Fruit fly (Drosophila melanogaster): ENCODE data around the gene CG32814.
A peak's percentile ranks its signal among the peaks of the same experiment; 100 is the strongest.

Gene CG32814

dm6 chrX:1041407-1042038, 15.0 kb upstream of the CG32814 start:
- peak; percentile 1 for TF ChIP-seq unpg (GFP tag; optimal IDR thresholded peaks at IDR 0.05)
- peak; percentile 80 for TF ChIP-seq sr (GFP tag; IDR thresholded peaks at IDR 0.05)
- TF ChIP-seq h (optimal IDR thresholded peaks at IDR 0.05) = no peak
- no peak for TF ChIP-seq nom (GFP tag; optimal IDR thresholded peaks at IDR 0.05)
- TF ChIP-seq Drgx (GFP tag; IDR thresholded peaks at IDR 0.05) = peak; percentile 47; the same call in 1 of the 2 replicates
- no peak for TF ChIP-seq sens-2 (GFP tag; IDR thresholded peaks at IDR 0.05)
- TF ChIP-seq CG13894 (tag; optimal IDR thresholded peaks at IDR 0.05) = no peak
- TF ChIP-seq psq (GFP tag; optimal IDR thresholded peaks at IDR 0.05) = no peak
- TF ChIP-seq CG13296 (GFP tag; optimal IDR thresholded peaks at IDR 0.05) = no peak
- no peak for TF ChIP-seq CG9932 (GFP tag; IDR thresholded peaks at IDR 0.05)
- TF ChIP-seq CG17359 (tag; optimal IDR thresholded peaks at IDR 0.05) = peak; percentile 7
- no peak for TF ChIP-seq CG43689 (GFP tag; IDR thresholded peaks at IDR 0.05)
- TF ChIP-seq chn (GFP tag; optimal IDR thresholded peaks at IDR 0.05) = peak; percentile 1
- TF ChIP-seq zen (tag; optimal IDR thresholded peaks at IDR 0.05) = no peak
- peak; percentile 24 for TF ChIP-seq CG18262 (tag; optimal IDR thresholded peaks at IDR 0.05)
- TF ChIP-seq CTCF (GFP tag; optimal IDR thresholded peaks at IDR 0.05) = no peak
- TF ChIP-seq gcm2 (GFP tag; optimal IDR thresholded peaks at IDR 0.05) = no peak
- no peak for TF ChIP-seq en (GFP tag; optimal IDR thresholded peaks at IDR 0.05)
- TF ChIP-seq Jarid2 (GFP tag; optimal IDR thresholded peaks at IDR 0.05) = no peak
- TF ChIP-seq CG11696 (GFP tag; IDR thresholded peaks at IDR 0.05) = peak; percentile 84
- peak; percentile 83 for TF ChIP-seq Med (GFP tag)
- no peak for TF ChIP-seq Eip74EF (GFP tag; optimal IDR thresholded peaks at IDR 0.05)
- peak; percentile 47 for TF ChIP-seq exex (tag; optimal IDR thresholded peaks at IDR 0.05)
- 0 out of 4 replicates have a peak, but pooled peaks have one; percentile 2 for TF ChIP-seq Dll (GFP tag; IDR thresholded peaks at IDR 0.05; ENCODE audit: partially characterized antibody)
- TF ChIP-seq Fer2 (tag; optimal IDR thresholded peaks at IDR 0.05) = no peak
- TF ChIP-seq fu2 (GFP tag; optimal IDR thresholded peaks at IDR 0.05) = no peak
- no peak for TF ChIP-seq HHEX (GFP tag; optimal IDR thresholded peaks at IDR 0.05)
- TF ChIP-seq CG10209 (GFP tag; optimal IDR thresholded peaks at IDR 0.05) = no peak
- TF ChIP-seq Fer3 (tag; optimal IDR thresholded peaks at IDR 0.05) = no peak
- no peak for TF ChIP-seq dati (GFP tag; IDR thresholded peaks at IDR 0.05)
- peak; percentile 14 for TF ChIP-seq CG7839 (tag; optimal IDR thresholded peaks at IDR 0.05)
- no peak for TF ChIP-seq Stat92E (GFP tag; optimal IDR thresholded peaks at IDR 0.05)
- TF ChIP-seq tgo (GFP tag; IDR thresholded peaks at IDR 0.05) = no peak
- no peak for TF ChIP-seq maf-S (GFP tag; optimal IDR thresholded peaks at IDR 0.05)
- no peak for TF ChIP-seq HLH54F (GFP tag; optimal IDR thresholded peaks at IDR 0.05)
- no peak for TF ChIP-seq CG4404 (GFP tag; IDR thresholded peaks at IDR 0.05)
- no peak for TF ChIP-seq Doc3 (GFP tag; IDR thresholded peaks at IDR 0.05; ENCODE audit: partially characterized antibody)
- TF ChIP-seq CG3281 (GFP tag; optimal IDR thresholded peaks at IDR 0.05) = peak; percentile 15
- no peak for TF ChIP-seq CG10959 (GFP tag; IDR thresholded peaks at IDR 0.05)
- TF ChIP-seq tup (GFP tag; optimal IDR thresholded peaks at IDR 0.05) = no peak
- TF ChIP-seq CG6654 (GFP tag; optimal IDR thresholded peaks at IDR 0.05) = peak; percentile 96
- TF ChIP-seq Hsf (GFP tag; optimal IDR thresholded peaks at IDR 0.05) = no peak
- TF ChIP-seq BEAF-32 (GFP tag; optimal IDR thresholded peaks at IDR 0.05) = no peak
- no peak for TF ChIP-seq CG13287 (GFP tag; IDR thresholded peaks at IDR 0.05; ENCODE audit: partially characterized antibody)
- no peak for TF ChIP-seq crol (GFP tag; IDR thresholded peaks at IDR 0.05)
- no peak for TF ChIP-seq p53 (GFP tag; optimal IDR thresholded peaks at IDR 0.05)
- TF ChIP-seq CG14860 (GFP tag; IDR thresholded peaks at IDR 0.05; ENCODE audit: partially characterized antibody) = no peak
- TF ChIP-seq btn (GFP tag; optimal IDR thresholded peaks at IDR 0.05) = no peak
- no peak for TF ChIP-seq Hand (GFP tag; optimal IDR thresholded peaks at IDR 0.05)
- TF ChIP-seq hb (GFP tag; IDR thresholded peaks at IDR 0.05; ENCODE audit: partially characterized antibody) = no peak

Measured in whole organism, embryonic.